Worm (Caenorhabditis elegans) whole organism, L2 larva: ENCODE results near the gene W02D7.11.

ENCODE experiments used
- C34F6.9 ChIP-seq: fragments of 150-350 bp; optimal IDR thresholded peaks from 2 replicates; lab custom pipeline; 2014; ENCODE audit warnings: missing biosample characterization, missing genetic modification characterization
- F13H6.1 ChIP-seq: sonication (generic microtip); optimal IDR thresholded peaks from 2 replicates; lab custom pipeline; 2016; ENCODE audit warnings: missing genetic modification characterization, missing compliant biosample characterization
- alr-1 ChIP-seq: fragments of 150-350 bp; optimal IDR thresholded peaks from 2 replicates; lab custom pipeline; 2014; ENCODE audit warnings: missing biosample characterization, missing genetic modification characterization
- aly-2 ChIP-seq: fragments of 150-350 bp; optimal IDR thresholded peaks from 2 replicates; lab custom pipeline; 2014; ENCODE audit warnings: missing biosample characterization, missing genetic modification characterization
- ama-1 ChIP-seq: fragments of 150-350 bp; optimal IDR thresholded peaks from 2 replicates; lab custom pipeline; 2018; ENCODE audit warnings: inconsistent platforms
- blmp-1 ChIP-seq: sonication (generic microtip); optimal IDR thresholded peaks from 2 replicates; lab custom pipeline; 2017; ENCODE audit warnings: missing genetic modification characterization, mild to moderate bottlenecking, missing compliant biosample characterization, antibody characterized with exemption, moderate library complexity; ENCODE audit not compliant: insufficient read depth
- ceh-16 ChIP-seq: fragments of 150-350 bp; optimal IDR thresholded peaks from 2 replicates; lab custom pipeline; 2014; ENCODE audit warnings: missing biosample characterization, missing genetic modification characterization
- ceh-82 ChIP-seq: fragments of 150-350 bp; optimal IDR thresholded peaks from 2 replicates; lab custom pipeline; 2014; ENCODE audit warnings: missing biosample characterization, missing genetic modification characterization
- dmd-4 ChIP-seq: sonication (generic microtip); optimal IDR thresholded peaks from 2 replicates; lab custom pipeline; 2017; ENCODE audit warnings: missing biosample characterization, missing genetic modification characterization
- elt-1 ChIP-seq: fragments of 150-350 bp; optimal IDR thresholded peaks from 2 replicates; lab custom pipeline; 2014; ENCODE audit warnings: missing biosample characterization, missing genetic modification characterization
- elt-3 ChIP-seq: sonication (generic microtip); optimal IDR thresholded peaks from 2 replicates; lab custom pipeline; 2017; ENCODE audit warnings: missing biosample characterization, missing genetic modification characterization
- lin-13 ChIP-seq: fragments of 150-350 bp; optimal IDR thresholded peaks from 2 replicates; lab custom pipeline; 2014; ENCODE audit warnings: missing biosample characterization, missing genetic modification reagents, missing genetic modification characterization
- lin-39 ChIP-seq: fragments of 150-350 bp; optimal IDR thresholded peaks from 2 replicates; lab custom pipeline; 2014; ENCODE audit warnings: missing biosample characterization, missing genetic modification reagents, missing genetic modification characterization
- lsy-2 ChIP-seq, 2 experiments: fragments of 150-350 bp in 1 of 2; sonication (generic microtip) in 1 of 2; optimal IDR thresholded peaks; 2 replicates each; lab custom pipeline; 2014 to 2017; ENCODE audit warnings: missing biosample characterization in 2 of 2, missing genetic modification characterization in 2 of 2
- mab-5 ChIP-seq: fragments of 150-350 bp; optimal IDR thresholded peaks from 2 replicates; lab custom pipeline; 2014; ENCODE audit warnings: missing biosample characterization, missing genetic modification characterization
- mbf-1 ChIP-seq: sonication (generic microtip); optimal IDR thresholded peaks from 2 replicates; lab custom pipeline; 2017; ENCODE audit warnings: missing biosample characterization, missing genetic modification characterization
- mdl-1 ChIP-seq, 2 experiments: fragments of 150-350 bp in 1 of 2; sonication (generic microtip) in 1 of 2; optimal IDR thresholded peaks; 2 replicates each; lab custom pipeline; 2017; ENCODE audit warnings: missing biosample characterization in 2 of 2, missing genetic modification characterization in 2 of 2
- nhr-11 ChIP-seq: fragments of 150-350 bp; optimal IDR thresholded peaks from 2 replicates; lab custom pipeline; 2014; ENCODE audit warnings: missing biosample characterization, missing genetic modification characterization
- nhr-12 ChIP-seq: fragments of 150-350 bp; optimal IDR thresholded peaks from 2 replicates; lab custom pipeline; 2014; ENCODE audit warnings: missing biosample characterization, missing genetic modification characterization
- nhr-23 ChIP-seq: fragments of 150-350 bp; optimal IDR thresholded peaks from 2 replicates; lab custom pipeline; 2014; ENCODE audit warnings: missing biosample characterization, missing genetic modification reagents, missing genetic modification characterization
- nhr-6 ChIP-seq: fragments of 150-350 bp; optimal IDR thresholded peaks from 2 replicates; lab custom pipeline; 2014; ENCODE audit warnings: missing biosample characterization, missing genetic modification characterization
- nhr-77 ChIP-seq: fragments of 150-350 bp; optimal IDR thresholded peaks from 2 replicates; lab custom pipeline; 2014; ENCODE audit warnings: missing biosample characterization, missing genetic modification characterization
- peb-1 ChIP-seq: fragments of 150-350 bp; optimal IDR thresholded peaks from 2 replicates; lab custom pipeline; 2014; ENCODE audit warnings: missing biosample characterization, missing genetic modification characterization
- skn-1 ChIP-seq: sonication (generic microtip); optimal IDR thresholded peaks from 2 replicates; lab custom pipeline; 2017; ENCODE audit warnings: missing biosample characterization, missing genetic modification characterization
- sma-9 ChIP-seq, 2 experiments: fragments of 150-350 bp in 1 of 2; sonication (generic microtip) in 1 of 2; optimal IDR thresholded peaks; 2 replicates each; lab custom pipeline; 2014 to 2016; ENCODE audit warnings: missing genetic modification characterization in 2 of 2, mild to moderate bottlenecking in 1 of 2, missing biosample characterization in 1 of 2, missing compliant biosample characterization in 1 of 2, missing genetic modification reagents in 1 of 2, moderate library complexity in 1 of 2
- unc-39 ChIP-seq: fragments of 150-350 bp; optimal IDR thresholded peaks from 2 replicates; lab custom pipeline; 2014; ENCODE audit warnings: missing biosample characterization, missing genetic modification characterization
- unc-55 ChIP-seq: fragments of 150-350 bp; sonication (generic microtip); optimal IDR thresholded peaks from 3 replicates; lab custom pipeline; 2014; ENCODE audit warnings: missing biosample characterization, missing genetic modification reagents, missing genetic modification characterization
- unc-62 ChIP-seq: fragments of 150-350 bp; optimal IDR thresholded peaks from 2 replicates; lab custom pipeline; 2014; ENCODE audit warnings: missing biosample characterization, missing genetic modification reagents, missing genetic modification characterization
- zag-1 ChIP-seq: fragments of 150-350 bp; optimal IDR thresholded peaks from 2 replicates; lab custom pipeline; 2014; ENCODE audit warnings: missing biosample characterization, missing genetic modification characterization

W02D7.11 gene

ce11 chrV:8259016-8259415, 45.3 kb downstream of the W02D7.11 start, which contains the start of gene C16D9.1:
C16D9.1 (plus strand) TSS chrV:8259316.
- TF ChIP-seq F13H6.1 (tag; lab: Kevin White, UChicago) (no peak), elt-3 (tag; lab: Kevin White, UChicago) (no peak), nhr-23 (tag; lab: Kevin White, UChicago) (no peak), mbf-1 (tag; lab: Kevin White, UChicago) (no peak), skn-1 (tag; lab: Kevin White, UChicago) (no peak), lin-13 (GFP tag; lab: Kevin White, UChicago) (no peak), unc-39 (tag; lab: Kevin White, UChicago) (no peak), unc-62 (GFP tag; lab: Kevin White, UChicago) (no peak), mdl-1 (tag; optimal IDR thresholded peaks at IDR 0.05; lab: Kevin White, UChicago) (no peak), mab-5 (tag; lab: Kevin White, UChicago) (no peak), peb-1 (no peak), dmd-4 (no peak), elt-1 (tag; lab: Kevin White, UChicago) (no peak), lsy-2 (tag; optimal IDR thresholded peaks at IDR 0.05; lab: Kevin White, UChicago) (no peak), aly-2 (tag; lab: Kevin White, UChicago) (no peak), unc-55 (GFP tag; lab: Kevin White, UChicago) (no peak), nhr-12 (tag; lab: Kevin White, UChicago) (no peak)

- no peak for TF ChIP-seq F13H6.1 (tag; lab: Kevin White, UChicago)
- TF ChIP-seq nhr-77 (tag; lab: Kevin White, UChicago), result no peak
- no peak for TF ChIP-seq dmd-4
- no peak for TF ChIP-seq ceh-16
- no peak for TF ChIP-seq elt-1 (tag; lab: Kevin White, UChicago)
- TF ChIP-seq unc-62 (GFP tag; lab: Kevin White, UChicago), result no peak
- no peak for TF ChIP-seq nhr-23 (tag; lab: Kevin White, UChicago)
- no peak for TF ChIP-seq elt-3 (tag; lab: Kevin White, UChicago)
- TF ChIP-seq peb-1, result no peak
- no peak for TF ChIP-seq sma-9 (GFP tag; optimal IDR thresholded peaks at IDR 0.05; lab: Kevin White, UChicago)
- no peak for TF ChIP-seq sma-9 (tag; optimal IDR thresholded peaks at IDR 0.05; lab: Kevin White, UChicago)
- no peak for TF ChIP-seq blmp-1 (tag; lab: Kevin White, UChicago)
- no peak for TF ChIP-seq nhr-11 (tag; lab: Kevin White, UChicago)
- no peak for TF ChIP-seq nhr-6 (tag; lab: Kevin White, UChicago)
- TF ChIP-seq skn-1 (tag; lab: Kevin White, UChicago), result no peak
- no peak for TF ChIP-seq zag-1 (tag; lab: Kevin White, UChicago)
- TF ChIP-seq lin-39, result no peak
- no peak for TF ChIP-seq C34F6.9 (tag; lab: Kevin White, UChicago)
- no peak for TF ChIP-seq lin-13 (GFP tag; lab: Kevin White, UChicago)
- TF ChIP-seq nhr-12 (tag; lab: Kevin White, UChicago), result no peak
- no peak for TF ChIP-seq ceh-82
These were observed 49.3 kb downstream of the W02D7.11 start for ce11 chrV:8254973-8255372.

- TF ChIP-seq blmp-1 (tag; lab: Kevin White, UChicago) (no peak), unc-39 (tag; lab: Kevin White, UChicago) (no peak), nhr-12 (tag; lab: Kevin White, UChicago) (no peak), alr-1 (tag; lab: Kevin White, UChicago) (no peak), peb-1 (no peak), zag-1 (tag; lab: Kevin White, UChicago) (no peak), ama-1 (no peak)
- TF ChIP-seq, all 48 proteins: peak for 0
These were observed 50.4 kb downstream of the W02D7.11 start for ce11 chrV:8253946-8254345.
